Worm (Caenorhabditis elegans) whole organism, midembryonic: ENCODE results near the gene ugt-30.

Source experiments
- T22C8.4 ChIP-seq: fragments of 200-800 bp; sonication (Bioruptor generic); IDR thresholded peaks from 2 replicates; pipeline ENCODE4 v1.3.6; 2022; ENCODE audit warnings: missing genetic modification characterization, missing compliant biosample characterization
- cog-1 ChIP-seq: sonication (generic microtip); optimal IDR thresholded peaks from 2 replicates; lab custom pipeline; 2016; ENCODE audit warnings: missing genetic modification characterization, missing compliant biosample characterization
- flt-1 ChIP-seq: fragments of 200-800 bp; sonication (Bioruptor generic); IDR thresholded peaks from 2 replicates; pipeline ENCODE4 v1.3.6; 2022; ENCODE audit warnings: missing genetic modification characterization, missing compliant biosample characterization
- klf-2 ChIP-seq: fragments of 200-800 bp; sonication (Bioruptor generic); conservative IDR thresholded peaks from 2 replicates; pipeline ENCODE4 v1.3.6; 2022; ENCODE audit warnings: missing genetic modification reagents, missing genetic modification characterization, missing compliant biosample characterization
- med-1 ChIP-seq: sonication (generic microtip); optimal IDR thresholded peaks from 2 replicates; lab custom pipeline; 2017; ENCODE audit warnings: missing genetic modification characterization, mild to moderate bottlenecking, missing compliant biosample characterization, antibody characterized with exemption, missing genetic modification reagents; ENCODE audit not compliant: insufficient read depth
- ref-1 ChIP-seq: fragments of 200-800 bp; sonication (Bioruptor generic); conservative IDR thresholded peaks from 2 replicates; pipeline ENCODE4 v1.3.6; 2022; ENCODE audit warnings: missing genetic modification reagents, missing genetic modification characterization, missing compliant biosample characterization
- tab-1 ChIP-seq: fragments of 200-800 bp; sonication (Bioruptor generic); IDR thresholded peaks from 2 replicates; pipeline ENCODE4 v1.3.6; 2022; ENCODE audit warnings: missing genetic modification characterization, missing compliant biosample characterization
- ztf-23 ChIP-seq: fragments of 200-800 bp; sonication (Bioruptor generic); IDR thresholded peaks from 2 replicates; pipeline ENCODE4 v1.3.6; 2022; ENCODE audit warnings: missing genetic modification reagents, missing genetic modification characterization, missing compliant biosample characterization
- ztf-29 ChIP-seq: fragments of 200-800 bp; sonication (Bioruptor generic); IDR thresholded peaks from 2 replicates; pipeline ENCODE4 v1.3.6; 2022; ENCODE audit warnings: missing genetic modification reagents, missing genetic modification characterization, missing compliant biosample characterization

Gene ugt-30

DNA sequence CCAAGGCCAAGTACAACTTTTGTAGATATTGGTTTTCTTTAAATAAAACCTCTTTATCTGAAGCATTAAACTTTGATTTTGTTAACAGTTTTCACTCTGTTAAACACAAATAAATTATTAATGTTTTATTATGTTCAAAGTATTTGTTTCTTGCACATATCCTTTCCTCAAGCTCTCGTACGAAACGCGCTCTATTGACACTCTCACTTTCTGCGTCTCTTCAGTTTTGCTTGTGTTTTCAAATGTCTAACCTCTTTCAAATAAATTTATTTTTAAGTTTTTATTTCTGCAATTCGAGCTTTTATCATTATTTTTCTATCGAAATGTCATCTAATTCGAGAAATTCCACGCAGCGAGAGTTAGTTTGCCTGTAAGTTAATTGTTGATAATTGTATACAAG lies 18.7 kb upstream of the ugt-30 start, which contains the start of gene K08F9.4:
TSS of gene K08F9.4 (plus strand) at position 222 of the 400 bp plus-strand sequence.
- TF ChIP-seq ztf-29 (GFP tag; lab: Robert Waterston, UW) (no peak), cog-1 (tag; lab: Kevin White, UChicago) (no peak), klf-2 (GFP tag; lab: Robert Waterston, UW) (no peak), tab-1 (GFP tag; lab: Robert Waterston, UW) (no peak), flt-1 (GFP tag; lab: Robert Waterston, UW) (no peak), T22C8.4 (GFP tag; lab: Robert Waterston, UW) (no peak), ztf-23 (GFP tag; lab: Robert Waterston, UW) (no peak), ref-1 (GFP tag; lab: Robert Waterston, UW) (no peak), med-1 (no peak)

DNA sequence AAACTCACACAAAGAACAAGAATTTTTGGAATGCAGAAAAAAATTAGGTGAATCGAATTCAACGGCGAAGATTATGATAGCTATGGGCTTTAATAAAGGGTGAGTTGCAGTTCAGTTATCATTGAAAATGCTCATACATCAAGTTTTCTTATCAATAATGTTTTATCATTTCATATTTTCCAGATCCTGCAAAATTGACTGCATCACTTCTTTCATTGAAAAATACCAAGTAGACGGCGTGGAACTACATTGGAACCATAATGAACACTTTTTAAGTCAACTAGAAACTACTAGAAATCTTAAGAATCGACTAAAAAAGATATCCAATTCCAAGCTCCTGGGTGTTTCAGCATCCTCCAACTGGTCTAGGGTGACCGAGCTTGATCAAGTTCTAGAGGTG lies 18.2 kb upstream of the ugt-30 start, which contains the start of gene K08F9.1:
TSS of gene K08F9.1 (minus strand) at position 101 of the 400 bp plus-strand sequence.
- TF ChIP-seq ztf-23 (GFP tag; lab: Robert Waterston, UW) = no peak

DNA sequence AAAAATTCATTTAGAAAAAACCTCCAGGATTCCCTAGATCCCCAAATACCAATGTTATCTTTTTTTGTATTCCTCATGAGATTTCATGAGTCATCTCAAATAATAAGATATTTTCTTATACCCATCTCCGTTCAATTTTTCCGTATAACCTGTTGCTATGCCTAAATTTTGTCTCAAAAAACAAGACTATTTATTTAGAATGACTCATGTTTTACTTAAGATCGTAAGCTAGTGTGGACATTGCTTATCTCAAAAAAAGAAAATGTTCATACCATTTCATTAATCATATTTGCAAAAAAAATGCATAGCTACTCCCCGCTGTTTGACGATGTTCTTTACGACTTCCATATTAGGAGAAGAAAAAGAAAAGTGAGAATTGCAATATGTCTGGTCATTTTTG lies 15.2 kb upstream of the ugt-30 start, which contains the start of gene K08F9.3:
TSS of gene K08F9.3 (plus strand) at position 301 of the 400 bp plus-strand sequence.
- TF ChIP-seq med-1 (no peak), flt-1 (GFP tag; lab: Robert Waterston, UW) (no peak), ref-1 (GFP tag; lab: Robert Waterston, UW) (no peak), klf-2 (GFP tag; lab: Robert Waterston, UW) (no peak), T22C8.4 (GFP tag; lab: Robert Waterston, UW) (no peak), ztf-29 (GFP tag; lab: Robert Waterston, UW) (no peak), tab-1 (GFP tag; lab: Robert Waterston, UW) (no peak), cog-1 (tag; lab: Kevin White, UChicago) (no peak), ztf-23 (GFP tag; lab: Robert Waterston, UW) (no peak)

DNA sequence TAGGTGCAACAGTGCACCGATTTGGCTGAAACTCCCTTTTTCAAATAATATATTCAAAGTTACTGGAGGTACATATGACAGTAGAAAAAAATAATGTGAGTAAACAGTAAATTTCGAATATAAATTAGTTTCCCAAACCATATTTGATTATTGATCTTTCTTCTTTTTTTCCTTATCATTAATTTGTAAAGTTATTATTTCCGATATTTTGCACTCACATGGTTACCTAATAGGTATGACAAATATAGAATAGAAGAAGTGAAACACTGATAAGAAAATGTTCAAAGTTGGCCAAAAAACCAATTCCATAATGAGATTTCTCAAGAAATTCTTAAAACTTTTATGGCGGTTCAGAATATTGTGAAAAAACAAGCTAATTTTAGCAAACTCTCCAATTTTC lies 14.7 kb upstream of the ugt-30 start:
- no peak for TF ChIP-seq ztf-23 (GFP tag; lab: Robert Waterston, UW)
- TF ChIP-seq med-1 = no peak
- TF ChIP-seq tab-1 (GFP tag; lab: Robert Waterston, UW) = no peak
- no peak for TF ChIP-seq cog-1 (tag; lab: Kevin White, UChicago)

DNA sequence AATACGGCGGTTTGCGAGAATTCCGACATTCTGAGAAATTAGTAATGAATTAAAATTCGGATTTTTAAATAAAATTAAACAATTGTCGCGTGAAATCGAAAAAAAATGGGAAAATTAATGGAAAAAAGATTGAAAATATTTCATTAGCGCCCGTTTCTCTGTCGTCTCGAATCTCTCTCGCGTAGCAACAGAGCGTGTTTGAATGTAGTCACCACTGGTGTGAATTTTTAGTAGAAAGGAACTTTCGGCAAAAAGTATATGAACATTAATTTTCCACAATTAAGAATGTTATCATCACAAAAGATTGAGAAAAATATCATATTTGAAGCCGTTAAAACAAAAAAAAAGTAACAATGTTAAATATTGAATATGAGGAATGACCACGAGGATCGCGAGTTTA lies 11.7 kb upstream of the ugt-30 start, which contains the start of gene aipl-1:
TSS of gene aipl-1 (minus strand) at position 30 of the 400 bp plus-strand sequence.
- 0 out of 2 replicates have a peak, but pooled peaks have one; percentile 37 for TF ChIP-seq ztf-23 (GFP tag; lab: Robert Waterston, UW)
- TF ChIP-seq ref-1 (GFP tag; lab: Robert Waterston, UW) = no peak
- no peak for TF ChIP-seq med-1
- no peak for TF ChIP-seq tab-1 (GFP tag; lab: Robert Waterston, UW)
- TF ChIP-seq cog-1 (tag; lab: Kevin White, UChicago) = peak; percentile 1
- no peak for TF ChIP-seq flt-1 (GFP tag; lab: Robert Waterston, UW)
- no peak for TF ChIP-seq klf-2 (GFP tag; lab: Robert Waterston, UW)
- no peak for TF ChIP-seq T22C8.4 (GFP tag; lab: Robert Waterston, UW)
- no peak for TF ChIP-seq ztf-29 (GFP tag; lab: Robert Waterston, UW)

ce11 chrV:15133812-15134211 lies 8.8 kb upstream of the ugt-30 start:
- no peak for TF ChIP-seq tab-1 (GFP tag; lab: Robert Waterston, UW)
- no peak for TF ChIP-seq ztf-23 (GFP tag; lab: Robert Waterston, UW)
- TF ChIP-seq T22C8.4 (GFP tag; lab: Robert Waterston, UW) = no peak
- no peak for TF ChIP-seq ztf-29 (GFP tag; lab: Robert Waterston, UW)

DNA sequence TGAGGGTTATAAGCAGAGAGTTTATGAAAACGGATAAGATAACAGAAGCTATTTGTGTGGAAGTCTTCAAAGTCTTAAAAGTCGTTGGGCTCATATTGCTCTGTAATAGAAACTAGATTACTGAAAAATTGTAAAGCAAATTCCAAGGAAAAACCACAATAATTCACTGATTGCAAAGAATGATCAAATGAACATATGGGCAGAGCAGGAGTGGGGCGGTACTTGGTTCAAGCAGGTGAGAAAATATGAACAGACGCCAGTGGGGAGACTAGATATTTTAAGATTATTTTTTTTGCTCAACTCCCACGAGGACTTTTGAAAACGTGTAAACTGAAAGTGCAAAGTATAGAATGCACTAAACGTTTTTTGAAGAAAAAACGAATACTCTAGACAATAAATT lies 7.4 kb upstream of the ugt-30 start, which contains the start of gene str-171:
TSS of gene str-171 (minus strand) at position 101 of the 400 bp plus-strand sequence.
- TF ChIP-seq tab-1 (GFP tag; lab: Robert Waterston, UW) (no peak), T22C8.4 (GFP tag; lab: Robert Waterston, UW) (no peak), ref-1 (GFP tag; lab: Robert Waterston, UW) (no peak), flt-1 (GFP tag; lab: Robert Waterston, UW) (no peak), klf-2 (GFP tag; lab: Robert Waterston, UW) (no peak)

- TF ChIP-seq ztf-29 (GFP tag; lab: Robert Waterston, UW) (no peak), ztf-23 (GFP tag; lab: Robert Waterston, UW) (no peak), ref-1 (GFP tag; lab: Robert Waterston, UW) (no peak), klf-2 (GFP tag; lab: Robert Waterston, UW) (no peak), med-1 (no peak), T22C8.4 (GFP tag; lab: Robert Waterston, UW) (no peak), cog-1 (tag; lab: Kevin White, UChicago) (no peak), tab-1 (GFP tag; lab: Robert Waterston, UW) (no peak), flt-1 (GFP tag; lab: Robert Waterston, UW) (no peak)
Measured at ce11 chrV:15127955-15128354, 2.9 kb upstream of the ugt-30 start, which contains the start of gene srr-7. srr-7 (plus strand) TSS chrV:15128255.

DNA sequence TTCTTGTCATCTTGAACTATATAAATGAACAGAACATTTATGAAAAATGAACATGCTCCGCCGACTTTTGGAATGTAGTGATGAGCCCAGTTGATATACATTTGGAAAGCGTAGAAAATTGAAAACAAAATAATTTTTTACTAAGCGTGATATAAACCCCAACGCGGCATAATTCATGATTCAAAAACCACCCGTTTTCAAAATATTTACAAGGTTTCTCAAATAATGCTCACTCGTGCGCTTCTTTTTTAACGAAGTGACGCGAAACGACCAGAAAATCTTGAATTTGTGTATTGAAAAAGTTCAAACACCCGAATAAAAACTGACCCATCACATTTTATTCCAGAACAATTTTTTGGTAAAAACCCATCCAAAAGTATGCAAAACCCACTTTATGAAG lies 2.4 kb upstream of the ugt-30 start, which contains the start of gene srj-27:
TSS of gene srj-27 (minus strand) at position 101 of the 400 bp plus-strand sequence.
- no peak for TF ChIP-seq ref-1 (GFP tag; lab: Robert Waterston, UW)
- TF ChIP-seq ztf-29 (GFP tag; lab: Robert Waterston, UW) = no peak
- TF ChIP-seq ztf-23 (GFP tag; lab: Robert Waterston, UW) = no peak
- no peak for TF ChIP-seq klf-2 (GFP tag; lab: Robert Waterston, UW)
- no peak for TF ChIP-seq flt-1 (GFP tag; lab: Robert Waterston, UW)
- no peak for TF ChIP-seq med-1
- no peak for TF ChIP-seq T22C8.4 (GFP tag; lab: Robert Waterston, UW)
- no peak for TF ChIP-seq tab-1 (GFP tag; lab: Robert Waterston, UW)
- TF ChIP-seq cog-1 (tag; lab: Kevin White, UChicago) = no peak

DNA sequence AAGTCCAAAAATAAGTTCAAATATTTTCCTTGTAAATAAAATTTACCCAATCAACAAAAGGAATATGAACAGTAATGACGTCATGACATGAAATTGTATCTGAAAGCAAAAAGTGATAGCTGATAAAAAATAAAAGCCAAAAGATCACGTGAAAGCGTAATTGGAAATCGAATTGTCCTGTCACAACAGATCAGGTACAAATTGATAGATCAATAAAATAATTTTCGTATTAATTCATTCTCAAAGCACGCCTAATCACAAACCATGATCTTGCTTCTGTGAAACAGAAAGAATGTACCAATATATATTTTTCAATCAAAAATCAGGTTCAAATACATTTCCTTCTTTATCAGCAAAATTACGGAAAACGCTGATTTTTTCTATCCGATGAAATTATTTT lies 5.5 kb downstream of the ugt-30 start, which contains the start of gene flor-1:
TSS of gene flor-1 (minus strand) at position 101 of the 400 bp plus-strand sequence.
- TF ChIP-seq ztf-29 (GFP tag; lab: Robert Waterston, UW) = no peak
- no peak for TF ChIP-seq cog-1 (tag; lab: Kevin White, UChicago)
- TF ChIP-seq ref-1 (GFP tag; lab: Robert Waterston, UW) = no peak
- TF ChIP-seq med-1 = no peak
- TF ChIP-seq T22C8.4 (GFP tag; lab: Robert Waterston, UW) = no peak
- no peak for TF ChIP-seq tab-1 (GFP tag; lab: Robert Waterston, UW)
- no peak for TF ChIP-seq flt-1 (GFP tag; lab: Robert Waterston, UW)
- TF ChIP-seq klf-2 (GFP tag; lab: Robert Waterston, UW) = no peak
